Worm (Caenorhabditis elegans) whole organism, L2 larva: ENCODE measurements around the gene pes-4.
"Not testable (repeated sequence)": the region's sequence is repeated elsewhere in the genome, so short reads cannot be mapped to it uniquely, and the experiment has no call there.

Experiments
- R02D3.7 ChIP-seq: fragments of 150-350 bp; optimal IDR thresholded peaks from 2 replicates; lab custom pipeline; 2014; ENCODE audit warnings: missing biosample characterization, missing genetic modification characterization
- Y55F3AM.14 ChIP-seq: fragments of 200-800 bp; sonication (Bioruptor generic); optimal IDR thresholded peaks from 2 replicates; lab custom pipeline; 2018; ENCODE audit warnings: mild to moderate bottlenecking, missing genetic modification characterization, missing compliant biosample characterization
- alr-1 ChIP-seq: fragments of 150-350 bp; optimal IDR thresholded peaks from 2 replicates; lab custom pipeline; 2014; ENCODE audit warnings: missing biosample characterization, missing genetic modification characterization
- aly-2 ChIP-seq: fragments of 150-350 bp; optimal IDR thresholded peaks from 2 replicates; lab custom pipeline; 2014; ENCODE audit warnings: missing biosample characterization, missing genetic modification characterization
- ama-1 ChIP-seq: fragments of 150-350 bp; optimal IDR thresholded peaks from 2 replicates; lab custom pipeline; 2018; ENCODE audit warnings: inconsistent platforms
- blmp-1 ChIP-seq: sonication (generic microtip); optimal IDR thresholded peaks from 2 replicates; lab custom pipeline; 2017; ENCODE audit warnings: missing genetic modification characterization, mild to moderate bottlenecking, missing compliant biosample characterization, antibody characterized with exemption, moderate library complexity; ENCODE audit not compliant: insufficient read depth
- ceh-82 ChIP-seq: fragments of 150-350 bp; optimal IDR thresholded peaks from 2 replicates; lab custom pipeline; 2014; ENCODE audit warnings: missing biosample characterization, missing genetic modification characterization
- crh-2 ChIP-seq: sonication (generic microtip); optimal IDR thresholded peaks from 2 replicates; lab custom pipeline; 2017; ENCODE audit warnings: missing biosample characterization, missing genetic modification characterization
- dmd-4 ChIP-seq: sonication (generic microtip); optimal IDR thresholded peaks from 2 replicates; lab custom pipeline; 2017; ENCODE audit warnings: missing biosample characterization, missing genetic modification characterization
- elt-3 ChIP-seq: sonication (generic microtip); optimal IDR thresholded peaks from 2 replicates; lab custom pipeline; 2017; ENCODE audit warnings: missing biosample characterization, missing genetic modification characterization
- fos-1 ChIP-seq: fragments of 150-350 bp; optimal IDR thresholded peaks from 2 replicates; lab custom pipeline; 2014; ENCODE audit warnings: missing biosample characterization, missing genetic modification characterization
- lin-11 ChIP-seq: fragments of 150-350 bp; sonication (generic microtip); optimal IDR thresholded peaks from 2 replicates; lab custom pipeline; 2014; ENCODE audit warnings: missing biosample characterization, missing genetic modification characterization, inconsistent platforms, mixed read lengths
- lsy-2 ChIP-seq, 2 experiments: fragments of 150-350 bp in 1 of 2; sonication (generic microtip) in 1 of 2; optimal IDR thresholded peaks; 2 replicates each; lab custom pipeline; 2014 to 2017; ENCODE audit warnings: missing biosample characterization in 2 of 2, missing genetic modification characterization in 2 of 2
- mbf-1 ChIP-seq: sonication (generic microtip); optimal IDR thresholded peaks from 2 replicates; lab custom pipeline; 2017; ENCODE audit warnings: missing biosample characterization, missing genetic modification characterization
- mdl-1 ChIP-seq, 2 experiments: fragments of 150-350 bp in 1 of 2; sonication (generic microtip) in 1 of 2; optimal IDR thresholded peaks; 2 replicates each; lab custom pipeline; 2017; ENCODE audit warnings: missing biosample characterization in 2 of 2, missing genetic modification characterization in 2 of 2
- nhr-10 ChIP-seq: sonication (generic microtip); optimal IDR thresholded peaks from 2 replicates; lab custom pipeline; 2017; ENCODE audit warnings: missing biosample characterization, missing genetic modification characterization
- nhr-129 ChIP-seq: fragments of 150-350 bp; optimal IDR thresholded peaks from 2 replicates; lab custom pipeline; 2014; ENCODE audit warnings: missing biosample characterization, missing genetic modification characterization
- nhr-21 ChIP-seq: fragments of 150-350 bp; optimal IDR thresholded peaks from 2 replicates; lab custom pipeline; 2014; ENCODE audit warnings: missing biosample characterization, missing genetic modification characterization
- nhr-25 ChIP-seq: fragments of 150-350 bp; sonication (generic microtip); optimal IDR thresholded peaks from 3 replicates; lab custom pipeline; 2014; ENCODE audit warnings: missing biosample characterization, missing genetic modification characterization
- sem-4 ChIP-seq: fragments of 150-350 bp; optimal IDR thresholded peaks from 2 replicates; lab custom pipeline; 2014; ENCODE audit warnings: missing biosample characterization, missing genetic modification reagents, missing genetic modification characterization
- skn-1 ChIP-seq: sonication (generic microtip); optimal IDR thresholded peaks from 2 replicates; lab custom pipeline; 2017; ENCODE audit warnings: missing biosample characterization, missing genetic modification characterization
- sma-3 ChIP-seq: sonication (generic microtip); optimal IDR thresholded peaks from 2 replicates; lab custom pipeline; 2016; ENCODE audit warnings: missing genetic modification reagents, missing genetic modification characterization, missing compliant biosample characterization
- unc-39 ChIP-seq: fragments of 150-350 bp; optimal IDR thresholded peaks from 2 replicates; lab custom pipeline; 2014; ENCODE audit warnings: missing biosample characterization, missing genetic modification characterization
- unc-62 ChIP-seq: fragments of 150-350 bp; optimal IDR thresholded peaks from 2 replicates; lab custom pipeline; 2014; ENCODE audit warnings: missing biosample characterization, missing genetic modification reagents, missing genetic modification characterization
- zag-1 ChIP-seq: fragments of 150-350 bp; optimal IDR thresholded peaks from 2 replicates; lab custom pipeline; 2014; ENCODE audit warnings: missing biosample characterization, missing genetic modification characterization
- ztf-11 ChIP-seq: sonication (generic microtip); optimal IDR thresholded peaks from 2 replicates; lab custom pipeline; 2017; ENCODE audit warnings: missing biosample characterization, missing genetic modification characterization
- ztf-4 ChIP-seq: fragments of 150-350 bp; optimal IDR thresholded peaks from 2 replicates; lab custom pipeline; 2014; ENCODE audit warnings: missing biosample characterization, missing genetic modification characterization

The pes-4 gene

DNA sequence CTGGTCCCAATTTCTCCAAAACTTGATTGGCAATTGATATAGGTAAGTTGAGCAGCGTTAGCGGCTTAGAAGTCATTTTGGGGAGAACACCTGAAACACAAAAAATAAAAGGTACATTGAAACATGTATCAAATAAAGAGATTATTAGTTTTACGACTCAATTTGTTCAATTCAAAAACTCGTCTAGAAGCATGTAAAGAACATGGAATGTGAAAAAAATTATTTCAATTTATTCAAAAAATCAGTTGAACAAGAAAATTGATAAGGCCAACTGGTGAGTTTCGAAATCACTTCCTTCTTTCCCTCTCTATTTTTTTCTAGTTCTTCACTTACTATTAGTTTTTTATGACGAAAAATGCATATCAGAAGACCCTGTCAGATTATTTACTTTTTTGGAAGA is 45.4 kb upstream of the pes-4 start, which contains the start of gene fbxa-30:
Gene fbxa-30 (minus strand): TSS at position 101 of the 400 bp plus-strand sequence.
- no peak for TF ChIP-seq alr-1 (tag; lab: Kevin White, UChicago)
- TF ChIP-seq mbf-1 (tag; lab: Kevin White, UChicago), result no peak

DNA sequence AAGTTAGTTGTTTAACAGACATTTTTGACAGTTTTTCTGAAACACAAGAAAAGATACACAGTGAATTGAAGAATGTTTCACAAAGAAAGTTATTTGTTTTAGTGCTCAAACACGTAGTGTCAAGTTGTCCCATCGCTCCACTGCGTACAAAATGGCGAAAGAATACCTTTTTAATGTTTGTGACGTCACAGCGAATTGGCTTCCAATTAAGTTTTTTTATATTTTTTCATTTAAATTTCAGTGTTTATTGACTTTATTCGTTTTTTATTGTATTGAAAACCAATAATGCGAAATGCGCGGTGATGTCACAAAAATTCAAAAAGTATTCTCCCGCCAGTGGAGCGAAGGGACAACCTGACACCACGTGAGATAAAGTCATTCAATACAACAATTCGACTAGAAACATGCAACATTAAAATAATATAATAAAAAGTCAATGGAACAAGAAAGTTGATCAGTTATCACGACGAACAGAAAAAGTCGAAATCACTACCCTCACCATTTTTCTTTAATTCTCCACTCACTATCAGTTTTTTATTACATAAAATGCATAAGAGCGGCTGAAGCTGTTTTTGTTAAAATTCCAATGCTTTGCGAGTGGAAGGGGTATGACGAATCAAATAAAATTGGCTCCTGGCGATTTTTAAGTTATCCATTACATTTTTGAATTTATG is 43.7 kb upstream of the pes-4 start, which contains the start of gene fbxa-29:
Gene fbxa-29 (minus strand): TSS at position 51 of the 674 bp plus-strand sequence.
- no peak for TF ChIP-seq mdl-1 (tag; optimal IDR thresholded peaks at IDR 0.05; lab: Kevin White, UChicago)
- no peak for TF ChIP-seq R02D3.7 (tag; lab: Kevin White, UChicago)
- no peak for TF ChIP-seq unc-62 (GFP tag; lab: Kevin White, UChicago)
- peak; percentile 23 for TF ChIP-seq fos-1 (tag; lab: Kevin White, UChicago)
- TF ChIP-seq ztf-11 (tag; lab: Kevin White, UChicago), result no peak

- TF ChIP-seq crh-2 (tag; lab: Kevin White, UChicago) (peak; percentile 5), ceh-82 (tag; lab: Kevin White, UChicago) (no peak), nhr-25 (no peak), fos-1 (tag; lab: Kevin White, UChicago) (peak; percentile 75), ama-1 (lab: Kevin White, UChicago) (no peak), sma-3 (GFP tag; lab: Kevin White, UChicago) (no peak)
These were observed 41.4 kb upstream of the pes-4 start, which contains the start of gene fbxa-31 for ce11 chrIII:1271378-1271926. fbxa-31 (minus strand) TSS chrIII:1271428.

DNA sequence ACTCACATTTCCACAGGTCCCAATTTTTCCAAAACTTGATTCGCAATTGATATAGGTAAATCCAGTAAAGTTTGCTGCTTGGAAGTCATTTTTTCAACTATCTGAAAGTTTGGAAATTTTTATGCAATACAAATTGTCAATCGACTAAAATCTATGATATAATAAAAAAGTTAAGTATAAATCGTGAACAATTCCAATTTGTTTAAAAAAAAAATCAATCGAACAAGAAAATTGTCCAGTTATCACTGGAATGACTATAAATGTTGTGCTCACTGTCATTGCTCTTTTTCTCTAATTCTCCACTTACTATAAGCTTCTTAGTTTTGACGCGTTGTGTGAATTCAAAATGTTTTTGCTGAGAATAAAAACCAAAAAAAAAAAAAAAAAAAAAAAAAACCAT is 39.1 kb upstream of the pes-4 start, which contains the start of gene fbxa-32:
Gene fbxa-32 (minus strand): TSS at position 101 of the 400 bp plus-strand sequence.
- TF ChIP-seq nhr-25, result no peak
- TF ChIP-seq unc-39 (tag; lab: Kevin White, UChicago), result no peak
- TF ChIP-seq nhr-129 (tag; lab: Kevin White, UChicago), result no peak
- TF ChIP-seq R02D3.7 (tag; lab: Kevin White, UChicago), result no peak
- no peak for TF ChIP-seq lin-11 (tag; lab: Kevin White, UChicago)
- no peak for TF ChIP-seq nhr-21 (tag; lab: Kevin White, UChicago)
- TF ChIP-seq lsy-2 (tag; optimal IDR thresholded peaks at IDR 0.05; lab: Kevin White, UChicago), result no peak

ce11 chrIII:1266799-1267198 is 36.7 kb upstream of the pes-4 start, which contains the start of gene fbxa-151:
fbxa-151 (minus strand) TSS chrIII:1266899.
- TF ChIP-seq elt-3, blmp-1, ceh-82 (tag; lab: Kevin White, UChicago): not testable (repeated sequence)

DNA sequence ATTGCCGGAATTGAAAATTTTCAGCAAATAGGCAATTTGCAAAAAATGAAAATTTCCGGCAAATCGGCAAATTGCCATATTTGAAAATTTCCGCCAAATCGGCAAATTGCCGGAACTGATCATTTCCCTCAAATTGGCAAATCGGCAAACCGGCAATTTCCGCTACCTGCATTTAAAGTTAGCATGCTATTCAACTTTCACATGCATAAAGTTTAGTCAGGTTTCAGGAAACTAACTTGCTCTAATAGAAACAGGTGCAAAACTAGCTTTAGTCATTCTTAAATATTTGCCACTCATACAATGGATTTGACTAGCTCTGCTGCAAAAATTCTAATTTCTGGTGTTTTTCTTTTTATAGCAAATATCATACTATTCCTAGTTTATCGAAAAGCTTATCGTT is 33.6 kb upstream of the pes-4 start, which contains the start of gene srz-9:
Gene srz-9 (plus strand): TSS at position 301 of the 400 bp plus-strand sequence.
- not testable (repeated sequence) for TF ChIP-seq sem-4 (tag; lab: Kevin White, UChicago); Y55F3AM.14; skn-1 (tag; lab: Kevin White, UChicago)

- TF ChIP-seq zag-1 (tag; lab: Kevin White, UChicago); ztf-4 (tag; lab: Kevin White, UChicago); aly-2: not testable (repeated sequence)
- TF ChIP-seq, all 48 proteins: peak for 0; not testable (repeated sequence) for 48
These were observed 28.3 kb upstream of the pes-4 start, which contains the start of gene fbxa-78 for ce11 chrIII:1258358-1258757. fbxa-78 (minus strand) TSS chrIII:1258458.

ce11 chrIII:1256519-1256918 is 26.4 kb upstream of the pes-4 start, which contains the start of gene fbxa-208:
fbxa-208 (plus strand) TSS chrIII:1256819.
- not testable (repeated sequence) for TF ChIP-seq blmp-1, dmd-4, nhr-10 (tag; lab: Kevin White, UChicago)
